Fruit fly (Drosophila melanogaster) whole organism, embryonic: ENCODE data around the gene FIG4.
A peak's percentile ranks its signal among the peaks of the same experiment; 100 is the strongest.

Experiments used
- Atf6 ChIP-seq: fragments of 200-800 bp; sonication (Bioruptor generic); IDR thresholded peaks from 2 replicates; pipeline ENCODE4 v1.3.6; 2022; ENCODE audit warnings: missing biosample characterization, missing genetic modification characterization
- CG1024 ChIP-seq: fragments of 200-800 bp; sonication (Bioruptor generic); IDR thresholded peaks from 2 replicates; pipeline ENCODE4 v1.3.6; 2022; ENCODE audit warnings: missing biosample characterization, missing genetic modification characterization
- CG10267 ChIP-seq: fragments of 200-800 bp; sonication (Bioruptor generic); optimal IDR thresholded peaks from 2 replicates; lab custom pipeline; 2018; ENCODE audit warnings: missing biosample characterization, mild to moderate bottlenecking, missing genetic modification characterization, moderate library complexity
- CG11247 ChIP-seq: fragments of 200-800 bp; sonication (Bioruptor generic); IDR thresholded peaks from 2 replicates; pipeline ENCODE4 v1.3.6; 2022; ENCODE audit warnings: missing biosample characterization, missing genetic modification characterization
- CG12219 ChIP-seq: fragments of 200-800 bp; sonication (Bioruptor generic); optimal IDR thresholded peaks from 3 replicates; lab custom pipeline; 2018; ENCODE audit warnings: missing biosample characterization, mild to moderate bottlenecking, missing genetic modification characterization
- CG12236 ChIP-seq: fragments of 200-800 bp; sonication (Bioruptor generic); optimal IDR thresholded peaks from 2 replicates; lab custom pipeline; 2016; ENCODE audit warnings: missing biosample characterization, missing genetic modification characterization
- CG13296 ChIP-seq: fragments of 200-800 bp; sonication (Bioruptor generic); optimal IDR thresholded peaks from 3 replicates; lab custom pipeline; 2018; ENCODE audit warnings: missing biosample characterization, mild to moderate bottlenecking, missing genetic modification characterization
- CG14710 ChIP-seq: fragments of 200-800 bp; sonication (Bioruptor generic); optimal IDR thresholded peaks from 3 replicates; lab custom pipeline; 2019; ENCODE audit warnings: missing biosample characterization, mild to moderate bottlenecking, missing genetic modification characterization, moderate library complexity
- CG15479 ChIP-seq: fragments of 200-800 bp; sonication (Bioruptor generic); optimal IDR thresholded peaks from 3 replicates; lab custom pipeline; 2019; ENCODE audit warnings: missing biosample characterization, mild to moderate bottlenecking, missing genetic modification characterization, moderate library complexity
- CG16815 ChIP-seq: fragments of 200-800 bp; sonication (Bioruptor generic); optimal IDR thresholded peaks from 3 replicates; lab custom pipeline; 2017; ENCODE audit warnings: missing biosample characterization, mild to moderate bottlenecking, missing genetic modification characterization
- CG17829 ChIP-seq: fragments of 200-800 bp; optimal IDR thresholded peaks from 2 replicates; lab custom pipeline; 2019; ENCODE audit warnings: missing biosample characterization, mild to moderate bottlenecking, missing genetic modification characterization, moderate library complexity
- CG1792 ChIP-seq: fragments of 200-800 bp; sonication (Bioruptor generic); optimal IDR thresholded peaks from 2 replicates; lab custom pipeline; 2016; ENCODE audit warnings: missing biosample characterization, missing genetic modification characterization
- CG30020 ChIP-seq: fragments of 200-800 bp; optimal IDR thresholded peaks from 2 replicates; lab custom pipeline; 2019; ENCODE audit warnings: missing biosample characterization, mild to moderate bottlenecking, missing genetic modification characterization, moderate library complexity
- CG42726 ChIP-seq: fragments of 200-800 bp; sonication (Bioruptor generic); IDR thresholded peaks from 2 replicates; pipeline ENCODE4 v1.3.6; 2022; ENCODE audit warnings: missing biosample characterization, missing genetic modification characterization; ENCODE audit not compliant: partially characterized antibody
- CG4424 ChIP-seq: fragments of 200-800 bp; sonication (Bioruptor generic); optimal IDR thresholded peaks from 3 replicates; lab custom pipeline; 2016; ENCODE audit warnings: missing biosample characterization, missing genetic modification characterization
- CG5180 ChIP-seq: fragments of 200-800 bp; sonication (Bioruptor generic); optimal IDR thresholded peaks from 3 replicates; lab custom pipeline; 2017; ENCODE audit warnings: missing biosample characterization, missing genetic modification characterization, mild to moderate bottlenecking, moderate library complexity, missing genetic modification reagents
- CG6654 ChIP-seq: fragments of 200-800 bp; sonication (Bioruptor generic); optimal IDR thresholded peaks from 2 replicates; lab custom pipeline; 2017; ENCODE audit warnings: missing biosample characterization, mild to moderate bottlenecking, missing genetic modification characterization
- CG7987 ChIP-seq: fragments of 200-800 bp; sonication (Bioruptor generic); optimal IDR thresholded peaks from 2 replicates; lab custom pipeline; 2018; ENCODE audit warnings: missing biosample characterization, mild to moderate bottlenecking, missing genetic modification characterization, moderate library complexity
- CG8478 ChIP-seq: fragments of >200 bp; optimal IDR thresholded peaks from 2 replicates; lab custom pipeline; 2018
- CG9437 ChIP-seq: fragments of 200-800 bp; sonication (Bioruptor generic); optimal IDR thresholded peaks from 2 replicates; lab custom pipeline; 2018; ENCODE audit warnings: missing biosample characterization, mild to moderate bottlenecking, missing genetic modification characterization
- CG9727 ChIP-seq: fragments of 200-800 bp; sonication (Bioruptor generic); optimal IDR thresholded peaks from 3 replicates; lab custom pipeline; 2017; ENCODE audit warnings: missing biosample characterization, mild to moderate bottlenecking, missing genetic modification characterization
- CTCF ChIP-seq: fragments of 200-800 bp; sonication (Bioruptor generic); optimal IDR thresholded peaks from 2 replicates; lab custom pipeline; 2017; ENCODE audit warnings: missing biosample characterization, mild to moderate bottlenecking, missing genetic modification characterization, moderate library complexity
- Doc2 ChIP-seq: fragments of 200-800 bp; sonication (Bioruptor generic); IDR thresholded peaks from 2 replicates; pipeline ENCODE4 v1.3.6; 2022; ENCODE audit warnings: missing biosample characterization, missing genetic modification characterization
- HLHmδ ChIP-seq: fragments of 200-800 bp; sonication (Bioruptor generic); optimal IDR thresholded peaks from 2 replicates; lab custom pipeline; 2018; ENCODE audit warnings: missing biosample characterization, mild to moderate bottlenecking, missing genetic modification characterization, moderate library complexity
- HmgZ ChIP-seq: fragments of 200-800 bp; sonication (Bioruptor generic); optimal IDR thresholded peaks from 2 replicates; lab custom pipeline; 2018; ENCODE audit warnings: missing biosample characterization, mild to moderate bottlenecking, missing genetic modification characterization
- Med ChIP-seq: fragments of 200-800 bp; sonication (Bioruptor generic); peaks from one replicate; lab custom pipeline; 2016; ENCODE audit warnings: missing biosample characterization, missing genetic modification characterization, mild to moderate bottlenecking, inconsistent platforms, moderate library complexity
- Nf-YA ChIP-seq: fragments of 200-800 bp; sonication (Bioruptor generic); IDR thresholded peaks from 2 replicates; pipeline ENCODE4 v1.3.6; 2022; ENCODE audit warnings: missing biosample characterization, missing genetic modification characterization
- NfI ChIP-seq: fragments of 200-800 bp; sonication (Bioruptor generic); optimal IDR thresholded peaks from 3 replicates; lab custom pipeline; 2018; ENCODE audit warnings: missing biosample characterization, mild to moderate bottlenecking, missing genetic modification characterization, moderate library complexity
- Oli ChIP-seq: fragments of 200-800 bp; sonication (Bioruptor generic); optimal IDR thresholded peaks from 2 replicates; lab custom pipeline; 2018; ENCODE audit warnings: missing biosample characterization, mild to moderate bottlenecking, missing genetic modification characterization, moderate library complexity
- Opbp ChIP-seq: fragments of 200-800 bp; sonication (Bioruptor generic); IDR thresholded peaks from 3 replicates; pipeline ENCODE4 v1.3.6; 2022; ENCODE audit warnings: missing biosample characterization, missing genetic modification characterization; ENCODE audit not compliant: partially characterized antibody
- Sox102F ChIP-seq: fragments of 200-800 bp; sonication (Bioruptor generic); optimal IDR thresholded peaks from 2 replicates; lab custom pipeline; 2018; ENCODE audit warnings: missing biosample characterization, mild to moderate bottlenecking, missing genetic modification characterization, moderate library complexity
- Ssrp ChIP-seq: fragments of 200-800 bp; sonication (Bioruptor generic); optimal IDR thresholded peaks from 2 replicates; lab custom pipeline; 2018; ENCODE audit warnings: missing biosample characterization, mild to moderate bottlenecking, missing genetic modification characterization, moderate library complexity
- Taf1 ChIP-seq: fragments of 200-800 bp; sonication (Bioruptor generic); IDR thresholded peaks from 2 replicates; pipeline ENCODE4 v1.3.6; 2022; ENCODE audit warnings: missing biosample characterization, missing genetic modification characterization
- Usf ChIP-seq: fragments of 200-800 bp; sonication (Bioruptor generic); optimal IDR thresholded peaks from 2 replicates; lab custom pipeline; 2017; ENCODE audit warnings: missing genotype, missing biosample characterization, missing genetic modification characterization
- ash1 ChIP-seq: fragments of 200-800 bp; sonication (Bioruptor generic); optimal IDR thresholded peaks from 2 replicates; lab custom pipeline; 2018; ENCODE audit warnings: missing biosample characterization, mild to moderate bottlenecking, missing genetic modification characterization
- chif ChIP-seq, 2 experiments: fragments of 200-800 bp; sonication (Bioruptor generic); optimal IDR thresholded peaks; 3 replicates each; lab custom pipeline; 2016; ENCODE audit warnings: missing biosample characterization in 2 of 2, missing genetic modification characterization in 2 of 2
- da ChIP-seq: fragments of 200-800 bp; sonication (Bioruptor generic); optimal IDR thresholded peaks from 2 replicates; lab custom pipeline; 2016; ENCODE audit warnings: missing biosample characterization, missing genetic modification characterization
- danr ChIP-seq: fragments of 200-800 bp; sonication (Bioruptor generic); IDR thresholded peaks from 2 replicates; pipeline ENCODE4 v1.3.6; 2022; ENCODE audit warnings: missing biosample characterization, missing genetic modification characterization
- disco-r ChIP-seq: fragments of 200-800 bp; sonication (Bioruptor generic); optimal IDR thresholded peaks from 2 replicates; lab custom pipeline; 2016; ENCODE audit warnings: missing biosample characterization, missing genetic modification characterization
- dm ChIP-seq: fragments of 200-800 bp; sonication (Bioruptor generic); optimal IDR thresholded peaks from 3 replicates; lab custom pipeline; 2016; ENCODE audit warnings: missing biosample characterization, missing genetic modification characterization
- ems ChIP-seq: fragments of 200-800 bp; sonication (Bioruptor generic); optimal IDR thresholded peaks from 3 replicates; lab custom pipeline; 2016; ENCODE audit warnings: missing biosample characterization, missing genetic modification characterization
- gfzf ChIP-seq: fragments of 200-800 bp; sonication (Bioruptor generic); optimal IDR thresholded peaks from 2 replicates; lab custom pipeline; 2016; ENCODE audit warnings: missing biosample characterization, mild to moderate bottlenecking, missing genetic modification characterization, moderate library complexity
- grau ChIP-seq: fragments of 200-800 bp; optimal IDR thresholded peaks from 3 replicates; lab custom pipeline; 2019; ENCODE audit warnings: missing biosample characterization, mild to moderate bottlenecking, missing genetic modification characterization, moderate library complexity
- gsb ChIP-seq: fragments of 200-800 bp; sonication (Bioruptor generic); IDR thresholded peaks from 2 replicates; pipeline ENCODE4 v1.3.6; 2022; ENCODE audit warnings: missing biosample characterization, missing genetic modification characterization
- her ChIP-seq: fragments of 200-800 bp; sonication (Bioruptor generic); optimal IDR thresholded peaks from 2 replicates; lab custom pipeline; 2016; ENCODE audit warnings: missing biosample characterization, missing genetic modification characterization
- insv ChIP-seq, 2 experiments: fragments of 200-800 bp; sonication (Bioruptor generic); optimal IDR thresholded peaks; 3 replicates each; lab custom pipeline; 2016 to 2018; ENCODE audit warnings: missing biosample characterization in 2 of 2, missing genetic modification characterization in 2 of 2
- nerfin-1 ChIP-seq: fragments of 200-800 bp; sonication (Bioruptor generic); optimal IDR thresholded peaks from 3 replicates; lab custom pipeline; 2019; ENCODE audit warnings: missing biosample characterization, mild to moderate bottlenecking, missing genetic modification characterization, moderate library complexity
- odd ChIP-seq: fragments of 200-800 bp; sonication (Bioruptor generic); optimal IDR thresholded peaks from 2 replicates; lab custom pipeline; 2017; ENCODE audit warnings: missing biosample characterization, mild to moderate bottlenecking, missing genetic modification characterization
- ranshi ChIP-seq: fragments of 200-800 bp; sonication (Bioruptor generic); IDR thresholded peaks from 2 replicates; pipeline ENCODE4 v1.3.6; 2022; ENCODE audit warnings: missing biosample characterization, missing genetic modification characterization
- rib ChIP-seq: fragments of 200-800 bp; sonication (Bioruptor generic); IDR thresholded peaks from 2 replicates; pipeline ENCODE4 v1.3.6; 2022; ENCODE audit warnings: missing biosample characterization, missing genetic modification characterization
- scrt ChIP-seq: fragments of 200-800 bp; sonication (Bioruptor generic); optimal IDR thresholded peaks from 2 replicates; lab custom pipeline; 2018; ENCODE audit warnings: missing biosample characterization, mild to moderate bottlenecking, missing genetic modification characterization, moderate library complexity
- tgo ChIP-seq: fragments of 200-800 bp; sonication (Bioruptor generic); IDR thresholded peaks from 3 replicates; pipeline ENCODE4 v1.3.6; 2022; ENCODE audit warnings: missing biosample characterization, missing genetic modification characterization

Gene FIG4

DNA sequence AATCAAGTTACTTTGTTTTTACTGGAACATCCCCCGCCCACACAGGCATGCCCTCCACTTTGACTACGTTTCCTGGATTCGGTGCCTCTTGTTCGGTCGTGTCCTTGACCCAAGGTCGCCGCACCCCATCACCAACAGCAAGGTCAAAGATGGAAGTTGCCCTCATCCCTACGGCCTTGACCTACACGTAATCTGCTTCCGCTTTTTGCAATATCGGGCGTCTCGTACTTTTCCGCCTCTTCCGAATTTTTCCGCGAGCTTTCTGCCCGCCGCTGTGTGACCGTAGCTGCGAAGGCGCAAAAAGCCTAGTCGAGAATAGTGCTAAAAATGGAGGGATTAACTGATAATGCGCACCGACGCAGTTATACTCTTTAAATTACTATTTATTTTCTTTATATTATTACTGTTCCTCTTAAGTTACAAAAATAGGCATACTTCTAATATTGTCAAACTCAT, 8.4 kb upstream of the FIG4 start, which contains the start of gene Gs1l (continued):
- peak; percentile 9 for TF ChIP-seq CG10267 (tag; lab: Kevin White, UChicago)
- no peak for TF ChIP-seq her (GFP tag; lab: Kevin White, UChicago)
- TF ChIP-seq disco-r (GFP tag; lab: Kevin White, UChicago), result no peak
- no peak for TF ChIP-seq CG8478 (lab: Kevin White, UChicago)
- TF ChIP-seq CG17829 (tag; lab: Kevin White, UChicago), result no peak
- TF ChIP-seq HmgZ (tag; lab: Kevin White, UChicago), result no peak
- TF ChIP-seq grau (tag; lab: Kevin White, UChicago), result peak; percentile 33
- no peak for TF ChIP-seq dm (GFP tag; lab: Kevin White, UChicago)
- TF ChIP-seq CG7987 (GFP tag; lab: Kevin White, UChicago), result no peak
- TF ChIP-seq danr (GFP tag; lab: Robert Waterston, UW), result no peak
- no peak for TF ChIP-seq chif (GFP tag; optimal IDR thresholded peaks at IDR 0.05; lab: Kevin White, UChicago)
- no peak for TF ChIP-seq Oli
- no peak for TF ChIP-seq CG4424 (GFP tag; lab: Kevin White, UChicago)
- no peak for TF ChIP-seq CG42726
- TF ChIP-seq CG12236 (GFP tag; lab: Kevin White, UChicago), result no peak
- TF ChIP-seq Taf1, result no peak
- TF ChIP-seq NfI, result peak; percentile 14
- no peak for TF ChIP-seq CG5180 (GFP tag; lab: Kevin White, UChicago)
- TF ChIP-seq CG12219 (GFP tag; lab: Kevin White, UChicago), result no peak
- no peak for TF ChIP-seq Sox102F (GFP tag; lab: Kevin White, UChicago)
- TF ChIP-seq rib (GFP tag; lab: Robert Waterston, UW), result peak; percentile 71
- no peak for TF ChIP-seq odd (GFP tag; lab: Kevin White, UChicago)
- TF ChIP-seq Nf-YA (GFP tag; lab: Robert Waterston, UW), result no peak
- TF ChIP-seq CG14710 (tag; lab: Kevin White, UChicago), result peak; percentile 16
- no peak for TF ChIP-seq CG16815 (GFP tag; lab: Kevin White, UChicago)
- no peak for TF ChIP-seq CTCF (GFP tag; lab: Kevin White, UChicago)
- no peak for TF ChIP-seq CG9727 (GFP tag; lab: Kevin White, UChicago)
- TF ChIP-seq ash1 (GFP tag; lab: Kevin White, UChicago), result no peak
- 0 out of 2 replicates have a peak, but pooled peaks have one; percentile 22 for TF ChIP-seq CG11247 (GFP tag; lab: Robert Waterston, UW)
- no peak for TF ChIP-seq Usf (GFP tag; lab: Kevin White, UChicago)
- TF ChIP-seq da (GFP tag; lab: Kevin White, UChicago), result no peak
- TF ChIP-seq Atf6, result no peak
- no peak for TF ChIP-seq CG30020 (tag; lab: Kevin White, UChicago)
- TF ChIP-seq gsb (GFP tag; lab: Robert Waterston, UW), result no peak
- TF ChIP-seq Doc2 (GFP tag; lab: Robert Waterston, UW), result no peak
- no peak for TF ChIP-seq CG6654 (GFP tag; lab: Kevin White, UChicago)
- no peak for TF ChIP-seq scrt (GFP tag; lab: Kevin White, UChicago)
- peak; percentile 42 for TF ChIP-seq Ssrp (tag; lab: Kevin White, UChicago)
- peak; percentile 75 for TF ChIP-seq gfzf (GFP tag; lab: Kevin White, UChicago)
- no peak for TF ChIP-seq ranshi (GFP tag; lab: Robert Waterston, UW)
- TF ChIP-seq Opbp (GFP tag; lab: Robert Waterston, UW), result 0 out of 3 replicates have a peak, but pooled peaks have one; percentile 11
- no peak for TF ChIP-seq CG1024 (GFP tag; lab: Robert Waterston, UW)
- no peak for TF ChIP-seq CG9437 (GFP tag; lab: Kevin White, UChicago)
- TF ChIP-seq CG13296 (GFP tag; lab: Kevin White, UChicago), result no peak
- no peak for TF ChIP-seq CG15479 (GFP tag; lab: Kevin White, UChicago)
- no peak for TF ChIP-seq nerfin-1 (tag; lab: Kevin White, UChicago)
- peak; percentile 82 for TF ChIP-seq Med (GFP tag; lab: Kevin White, UChicago)
- no peak for TF ChIP-seq HLHmδ (GFP tag; lab: Kevin White, UChicago)
- TF ChIP-seq tgo (GFP tag; lab: Robert Waterston, UW), result no peak
- no peak for TF ChIP-seq insv (GFP tag; optimal IDR thresholded peaks at IDR 0.05; lab: Kevin White, UChicago)
- no peak for TF ChIP-seq CG1792 (GFP tag; lab: Kevin White, UChicago)
- TF ChIP-seq ems (GFP tag; lab: Kevin White, UChicago), result no peak
